Fruit fly (Drosophila melanogaster) whole organism, embryonic: Measurements from ENCODE around the gene Or7a.

ENCODE experiments used
- Abd-B ChIP-seq: fragments of 200-800 bp; sonication (Bioruptor generic); optimal IDR thresholded peaks from 2 replicates; lab custom pipeline; 2018; ENCODE audit warnings: missing biosample characterization, mild to moderate bottlenecking, missing genetic modification characterization, moderate library complexity
- Aef1 ChIP-seq: fragments of 200-800 bp; sonication (Bioruptor generic); IDR thresholded peaks from 3 replicates; pipeline ENCODE4 v1.3.6; 2022; ENCODE audit warnings: missing biosample characterization, missing genetic modification characterization
- Atf-2 ChIP-seq: fragments of 200-800 bp; sonication (Bioruptor generic); optimal IDR thresholded peaks from 2 replicates; lab custom pipeline; 2016; ENCODE audit warnings: missing biosample characterization, missing genetic modification characterization
- Blimp-1 ChIP-seq: fragments of 200-800 bp; sonication (Bioruptor generic); optimal IDR thresholded peaks from 3 replicates; lab custom pipeline; 2018; ENCODE audit warnings: missing biosample characterization, missing genetic modification characterization, mild to moderate bottlenecking, moderate library complexity, missing genetic modification reagents
- CG12155 ChIP-seq: fragments of 200-800 bp; sonication (Bioruptor generic); optimal IDR thresholded peaks from 3 replicates; lab custom pipeline; 2016; ENCODE audit warnings: missing biosample characterization, missing genetic modification characterization
- CG12942 ChIP-seq: fragments of 200-800 bp; sonication (Bioruptor generic); optimal IDR thresholded peaks from 3 replicates; lab custom pipeline; 2016; ENCODE audit warnings: missing biosample characterization, missing genetic modification characterization
- CG13424 ChIP-seq: fragments of 200-800 bp; sonication (Bioruptor generic); optimal IDR thresholded peaks from 2 replicates; lab custom pipeline; 2019; ENCODE audit warnings: missing biosample characterization, mild to moderate bottlenecking, missing genetic modification characterization, moderate library complexity
- CG14965 ChIP-seq: fragments of 200-800 bp; sonication (Bioruptor generic); optimal IDR thresholded peaks from 2 replicates; lab custom pipeline; 2016; ENCODE audit warnings: missing biosample characterization, missing genetic modification characterization, borderline replicate concordance
- CG16779 ChIP-seq: fragments of 200-800 bp; sonication (Bioruptor generic); IDR thresholded peaks from 2 replicates; pipeline ENCODE4 v1.3.6; 2022; ENCODE audit warnings: missing biosample characterization, missing genetic modification characterization
- CG17829 ChIP-seq: fragments of 200-800 bp; optimal IDR thresholded peaks from 2 replicates; lab custom pipeline; 2019; ENCODE audit warnings: missing biosample characterization, mild to moderate bottlenecking, missing genetic modification characterization, moderate library complexity
- CG18476 ChIP-seq: fragments of 200-800 bp; sonication (Bioruptor generic); optimal IDR thresholded peaks from 2 replicates; lab custom pipeline; 2016; ENCODE audit warnings: missing biosample characterization, mild to moderate bottlenecking, missing genetic modification characterization
- CG2129 ChIP-seq: fragments of 200-800 bp; sonication (Bioruptor generic); IDR thresholded peaks from 2 replicates; pipeline ENCODE4 v1.3.6; 2022; ENCODE audit warnings: missing biosample characterization, missing genetic modification characterization; ENCODE audit not compliant: partially characterized antibody
- CG31365 ChIP-seq: fragments of 200-800 bp; sonication (Bioruptor generic); optimal IDR thresholded peaks from 2 replicates; lab custom pipeline; 2018; ENCODE audit warnings: missing biosample characterization, mild to moderate bottlenecking, missing genetic modification characterization
- CG5245 ChIP-seq: fragments of 200-800 bp; sonication (Bioruptor generic); optimal IDR thresholded peaks from 3 replicates; lab custom pipeline; 2016; ENCODE audit warnings: missing biosample characterization, missing genetic modification characterization
- CG7928 ChIP-seq: fragments of 200-800 bp; sonication (Bioruptor generic); optimal IDR thresholded peaks from 2 replicates; lab custom pipeline; 2017; ENCODE audit warnings: missing biosample characterization, mild to moderate bottlenecking, missing genetic modification characterization
- CG7963 ChIP-seq: fragments of 200-800 bp; sonication (Bioruptor generic); IDR thresholded peaks from 3 replicates; pipeline ENCODE4 v1.3.6; 2022; ENCODE audit warnings: missing biosample characterization, missing genetic modification characterization; ENCODE audit not compliant: partially characterized antibody
- Dad ChIP-seq: fragments of 200-800 bp; sonication (Bioruptor generic); optimal IDR thresholded peaks from 3 replicates; lab custom pipeline; 2016; ENCODE audit warnings: missing biosample characterization, missing genetic modification characterization
- Dfd ChIP-seq, 2 experiments: fragments of >200 bp; optimal IDR thresholded peaks; 2 replicates each; lab custom pipeline; 2017; ENCODE audit warnings: missing biosample characterization in 2 of 2, missing genetic modification characterization in 2 of 2
- Dip2 ChIP-seq: fragments of 200-800 bp; sonication (Bioruptor generic); IDR thresholded peaks from 2 replicates; pipeline ENCODE4 v1.3.6; 2022; ENCODE audit warnings: missing biosample characterization, missing genetic modification characterization
- Doc3 ChIP-seq: fragments of 200-800 bp; sonication (Bioruptor generic); IDR thresholded peaks from 3 replicates; pipeline ENCODE4 v1.3.6; 2022; ENCODE audit warnings: missing biosample characterization, missing genetic modification characterization; ENCODE audit not compliant: partially characterized antibody
- Drgx ChIP-seq: fragments of 200-800 bp; sonication (Bioruptor generic); IDR thresholded peaks from 2 replicates; pipeline ENCODE4 v1.3.6; 2022; ENCODE audit warnings: missing biosample characterization, missing genetic modification characterization
- E2f1 ChIP-seq: fragments of 200-800 bp; sonication (Bioruptor generic); IDR thresholded peaks from 2 replicates; pipeline ENCODE4 v1.3.6; 2022; ENCODE audit warnings: missing biosample characterization, missing genetic modification characterization
- Fer1 ChIP-seq: fragments of 200-800 bp; sonication (Bioruptor generic); optimal IDR thresholded peaks from 2 replicates; lab custom pipeline; 2017; ENCODE audit warnings: missing biosample characterization, mild to moderate bottlenecking, missing genetic modification characterization
- HLH3B ChIP-seq: fragments of 200-800 bp; sonication (Bioruptor generic); IDR thresholded peaks from 2 replicates; pipeline ENCODE4 v1.3.6; 2022; ENCODE audit warnings: missing biosample characterization, missing genetic modification characterization
- HmgD ChIP-seq: fragments of 200-800 bp; sonication (Bioruptor generic); optimal IDR thresholded peaks from 3 replicates; lab custom pipeline; 2016; ENCODE audit warnings: missing biosample characterization, missing genetic modification characterization
- HmgZ ChIP-seq: fragments of 200-800 bp; sonication (Bioruptor generic); optimal IDR thresholded peaks from 2 replicates; lab custom pipeline; 2018; ENCODE audit warnings: missing biosample characterization, mild to moderate bottlenecking, missing genetic modification characterization
- Lim3 ChIP-seq: fragments of 200-800 bp; sonication (Bioruptor generic); IDR thresholded peaks from 2 replicates; pipeline ENCODE4 v1.3.6; 2022; ENCODE audit warnings: missing biosample characterization, missing genetic modification characterization
- Opbp ChIP-seq: fragments of 200-800 bp; sonication (Bioruptor generic); IDR thresholded peaks from 3 replicates; pipeline ENCODE4 v1.3.6; 2022; ENCODE audit warnings: missing biosample characterization, missing genetic modification characterization; ENCODE audit not compliant: partially characterized antibody
- Ravus ChIP-seq: fragments of 200-800 bp; sonication (Bioruptor generic); IDR thresholded peaks from 2 replicates; pipeline ENCODE4 v1.3.6; 2022; ENCODE audit warnings: missing biosample characterization, missing genetic modification characterization
- Six4 ChIP-seq: fragments of 200-800 bp; sonication (Bioruptor generic); optimal IDR thresholded peaks from 2 replicates; lab custom pipeline; 2016; ENCODE audit warnings: missing biosample characterization, missing genetic modification characterization
- aop ChIP-seq: fragments of 200-800 bp; sonication (Bioruptor generic); IDR thresholded peaks from 2 replicates; pipeline ENCODE4 v1.3.6; 2022; ENCODE audit warnings: missing biosample characterization, missing genetic modification characterization
- btn ChIP-seq: fragments of 200-800 bp; sonication (Bioruptor generic); optimal IDR thresholded peaks from 2 replicates; lab custom pipeline; 2016; ENCODE audit warnings: missing biosample characterization, missing genetic modification characterization
- cas ChIP-seq: fragments of 200-800 bp; sonication (Bioruptor generic); IDR thresholded peaks from 2 replicates; pipeline ENCODE4 v1.3.6; 2022; ENCODE audit warnings: missing biosample characterization, missing genetic modification characterization
- exex ChIP-seq: fragments of 200-800 bp; sonication (Bioruptor generic); optimal IDR thresholded peaks from 4 replicates; lab custom pipeline; 2018; ENCODE audit warnings: missing biosample characterization, mild to moderate bottlenecking, missing genetic modification characterization, moderate library complexity
- fu2 ChIP-seq: fragments of 200-800 bp; sonication (Bioruptor generic); optimal IDR thresholded peaks from 2 replicates; lab custom pipeline; 2016; ENCODE audit warnings: missing biosample characterization, missing genetic modification characterization
- gce ChIP-seq: fragments of 200-800 bp; sonication (Bioruptor generic); IDR thresholded peaks from 3 replicates; pipeline ENCODE4 v1.3.6; 2022; ENCODE audit warnings: missing biosample characterization, missing genetic modification characterization
- gcm2 ChIP-seq: fragments of 200-800 bp; sonication (Bioruptor generic); optimal IDR thresholded peaks from 2 replicates; lab custom pipeline; 2016; ENCODE audit warnings: missing biosample characterization, missing genetic modification characterization
- grau ChIP-seq: fragments of 200-800 bp; optimal IDR thresholded peaks from 3 replicates; lab custom pipeline; 2019; ENCODE audit warnings: missing biosample characterization, mild to moderate bottlenecking, missing genetic modification characterization, moderate library complexity
- gsb ChIP-seq: fragments of 200-800 bp; sonication (Bioruptor generic); IDR thresholded peaks from 2 replicates; pipeline ENCODE4 v1.3.6; 2022; ENCODE audit warnings: missing biosample characterization, missing genetic modification characterization
- jigr1 ChIP-seq: fragments of 200-800 bp; sonication (Bioruptor generic); IDR thresholded peaks from 3 replicates; pipeline ENCODE4 v1.3.6; 2022; ENCODE audit warnings: missing biosample characterization, missing genetic modification characterization
- kni ChIP-seq: fragments of 200-800 bp; sonication (Bioruptor generic); optimal IDR thresholded peaks from 3 replicates; lab custom pipeline; 2017; ENCODE audit warnings: mild to moderate bottlenecking, missing biosample characterization, missing genetic modification reagents, missing genetic modification characterization
- mld ChIP-seq: fragments of 200-800 bp; sonication (Bioruptor generic); IDR thresholded peaks from 3 replicates; pipeline ENCODE4 v1.3.6; 2022; ENCODE audit warnings: missing biosample characterization, missing genetic modification characterization; ENCODE audit not compliant: partially characterized antibody
- nerfin-2 ChIP-seq: fragments of 200-800 bp; sonication (Bioruptor generic); IDR thresholded peaks from 2 replicates; pipeline ENCODE4 v1.3.6; 2022; ENCODE audit warnings: missing biosample characterization, missing genetic modification characterization; ENCODE audit not compliant: partially characterized antibody
- oc ChIP-seq: fragments of 200-800 bp; sonication (Bioruptor generic); optimal IDR thresholded peaks from 2 replicates; lab custom pipeline; 2018; ENCODE audit warnings: missing biosample characterization, mild to moderate bottlenecking, missing genetic modification characterization, moderate library complexity
- pb ChIP-seq: fragments of 200-800 bp; sonication (Bioruptor generic); optimal IDR thresholded peaks from 3 replicates; lab custom pipeline; 2016; ENCODE audit warnings: missing biosample characterization, missing genetic modification characterization
- rib ChIP-seq: fragments of 200-800 bp; sonication (Bioruptor generic); IDR thresholded peaks from 2 replicates; pipeline ENCODE4 v1.3.6; 2022; ENCODE audit warnings: missing biosample characterization, missing genetic modification characterization
- row ChIP-seq: fragments of 200-800 bp; sonication (Bioruptor generic); IDR thresholded peaks from 3 replicates; pipeline ENCODE4 v1.3.6; 2022; ENCODE audit warnings: missing biosample characterization, missing genetic modification characterization
- tgo ChIP-seq: fragments of 200-800 bp; sonication (Bioruptor generic); IDR thresholded peaks from 3 replicates; pipeline ENCODE4 v1.3.6; 2022; ENCODE audit warnings: missing biosample characterization, missing genetic modification characterization
- tx ChIP-seq: fragments of 200-800 bp; sonication (Bioruptor generic); optimal IDR thresholded peaks from 2 replicates; lab custom pipeline; 2016; ENCODE audit warnings: missing biosample characterization, missing genetic modification characterization
- vnd ChIP-seq: fragments of 200-800 bp; sonication (Bioruptor generic); IDR thresholded peaks from 3 replicates; pipeline ENCODE4 v1.3.6; 2022; ENCODE audit warnings: missing biosample characterization, missing genetic modification characterization; ENCODE audit not compliant: partially characterized antibody
- zf30C ChIP-seq: fragments of 200-800 bp; sonication (Bioruptor generic); optimal IDR thresholded peaks from 3 replicates; lab custom pipeline; 2018; ENCODE audit warnings: missing biosample characterization, mild to moderate bottlenecking, missing genetic modification characterization

Gene Or7a

dm6 chrX:8145501-8146157 lies 19.9 kb downstream of the Or7a start, which contains the start of the genes alpha-PheRS and CG2129 (continued):
- TF ChIP-seq mld (no peak), gcm2 (no peak), CG13424 (peak; percentile 60), pb (GFP tag; lab: Kevin White, UChicago) (no peak), Six4 (GFP tag; lab: Kevin White, UChicago) (no peak), Drgx (no peak), Opbp (no peak), nerfin-2 (GFP tag; lab: Robert Waterston, UW) (no peak), CG14965 (no peak), Fer1 (peak; percentile 54), jigr1 (no peak), CG7928 (GFP tag; lab: Kevin White, UChicago) (no peak), Dad (GFP tag; lab: Kevin White, UChicago) (no peak), Aef1 (GFP tag; lab: Robert Waterston, UW) (no peak), HLH3B (GFP tag; lab: Robert Waterston, UW) (no peak), grau (tag; lab: Kevin White, UChicago) (peak; percentile 51), oc (tag; lab: Kevin White, UChicago) (no peak), CG12155 (peak; percentile 3), rib (no peak), Dfd (GFP tag; optimal IDR thresholded peaks at IDR 0.05; lab: Kevin White, UChicago) (no peak), Doc3 (no peak), HmgD (GFP tag; lab: Kevin White, UChicago) (no peak), exex (tag; lab: Kevin White, UChicago) (no peak), gsb (GFP tag; lab: Robert Waterston, UW) (no peak), fu2 (no peak), Atf-2 (GFP tag; lab: Kevin White, UChicago) (no peak), CG12942 (GFP tag; lab: Kevin White, UChicago) (no peak), CG2129 (GFP tag; lab: Robert Waterston, UW) (no peak), btn (GFP tag; lab: Kevin White, UChicago) (no peak), aop (GFP tag; lab: Robert Waterston, UW) (no peak), row (GFP tag; lab: Robert Waterston, UW) (peak; percentile 79), CG17829 (peak; percentile 29), Dip2 (GFP tag; lab: Robert Waterston, UW) (no peak), tgo (GFP tag; lab: Robert Waterston, UW) (no peak), HmgZ (tag; lab: Kevin White, UChicago) (peak; percentile 70), CG16779 (GFP tag; lab: Robert Waterston, UW) (no peak), kni (GFP tag; lab: Kevin White, UChicago) (no peak), CG18476 (GFP tag; lab: Kevin White, UChicago) (no peak), Ravus (no peak), gce (GFP tag; lab: Robert Waterston, UW) (no peak), tx (GFP tag; lab: Kevin White, UChicago) (no peak), cas (GFP tag; lab: Robert Waterston, UW) (no peak), CG7963 (GFP tag; lab: Robert Waterston, UW) (0 out of 3 replicates have a peak, but pooled peaks have one; percentile 9), vnd (no peak), Blimp-1 (GFP tag; lab: Kevin White, UChicago) (no peak), Lim3 (GFP tag; lab: Robert Waterston, UW) (no peak), CG5245 (GFP tag; lab: Kevin White, UChicago) (no peak), E2f1 (GFP tag; lab: Robert Waterston, UW) (no peak), CG31365 (tag; lab: Kevin White, UChicago) (no peak), Abd-B (no peak), zf30C (no peak)
